Worm (Caenorhabditis elegans) whole organism, young adult: ENCODE data around the gene C45G9.11.

Source experiments
- F23B12.7 ChIP-seq: sonication (generic microtip); optimal IDR thresholded peaks from 2 replicates; lab custom pipeline; 2017; ENCODE audit warnings: missing genetic modification characterization, mild to moderate bottlenecking, missing compliant biosample characterization, antibody characterized with exemption, moderate library complexity; ENCODE audit not compliant: insufficient read depth
- F33H1.4 ChIP-seq: fragments of 200-800 bp; sonication (Bioruptor generic); IDR thresholded peaks from 2 replicates; pipeline ENCODE4 v1.3.6; 2022; ENCODE audit warnings: missing genetic modification reagents, missing genetic modification characterization, missing compliant biosample characterization
- F39B2.1 ChIP-seq: fragments of 200-800 bp; sonication (Bioruptor generic); IDR thresholded peaks from 2 replicates; pipeline ENCODE4 v1.3.6; 2022; ENCODE audit warnings: missing genetic modification reagents, missing genetic modification characterization, missing compliant biosample characterization
- K12H6.12 ChIP-seq: fragments of 200-800 bp; sonication (Bioruptor generic); optimal IDR thresholded peaks from 2 replicates; lab custom pipeline; 2018; ENCODE audit warnings: mild to moderate bottlenecking, missing genetic modification characterization, missing compliant biosample characterization
- T07F8.4 ChIP-seq: sonication (generic microtip); optimal IDR thresholded peaks from 2 replicates; lab custom pipeline; 2016; ENCODE audit warnings: mild to moderate bottlenecking, missing genetic modification characterization, moderate library complexity, missing compliant biosample characterization
- Y53G8AR.9 ChIP-seq: fragments of 200-800 bp; sonication (Bioruptor generic); conservative IDR thresholded peaks from 2 replicates; pipeline ENCODE4 v1.3.6; 2022; ENCODE audit warnings: missing genetic modification reagents, missing genetic modification characterization, missing compliant biosample characterization
- Y67H2A.10 ChIP-seq: fragments of 200-800 bp; sonication (Bioruptor generic); conservative IDR thresholded peaks from 2 replicates; pipeline ENCODE4 v1.3.6; 2022; ENCODE audit warnings: missing genetic modification reagents, missing genetic modification characterization, missing compliant biosample characterization
- ZK185.1 ChIP-seq: sonication (generic microtip); optimal IDR thresholded peaks from 2 replicates; lab custom pipeline; 2016; ENCODE audit warnings: mild to moderate bottlenecking, missing genetic modification characterization, missing compliant biosample characterization; ENCODE audit not compliant: poor library complexity, severe bottlenecking
- bed-1 ChIP-seq: fragments of 200-800 bp; sonication (Bioruptor generic); IDR thresholded peaks from 2 replicates; pipeline ENCODE4 v1.3.6; 2022; ENCODE audit warnings: missing genetic modification reagents, missing genetic modification characterization, missing compliant biosample characterization
- cebp-2 ChIP-seq: fragments of 200-800 bp; sonication (Bioruptor generic); IDR thresholded peaks from 2 replicates; pipeline ENCODE4 v1.3.6; 2022; ENCODE audit warnings: missing genetic modification characterization, missing compliant biosample characterization
- ceh-100 ChIP-seq: fragments of 200-800 bp; sonication (Bioruptor generic); IDR thresholded peaks from 2 replicates; pipeline ENCODE4 v1.3.6; 2022; ENCODE audit warnings: missing genetic modification reagents, missing genetic modification characterization, missing compliant biosample characterization
- ceh-27 ChIP-seq: fragments of 200-800 bp; sonication (Bioruptor generic); optimal IDR thresholded peaks from 2 replicates; lab custom pipeline; 2018; ENCODE audit warnings: mild to moderate bottlenecking, missing genetic modification characterization, moderate library complexity, missing compliant biosample characterization
- ceh-91 ChIP-seq: fragments of 200-800 bp; sonication (Bioruptor generic); IDR thresholded peaks from 2 replicates; pipeline ENCODE4 v1.3.6; 2022; ENCODE audit warnings: missing genetic modification reagents, missing genetic modification characterization, missing compliant biosample characterization
- chd-7 ChIP-seq: sonication (generic microtip); optimal IDR thresholded peaks from 2 replicates; lab custom pipeline; 2016; ENCODE audit warnings: mild to moderate bottlenecking, missing genetic modification characterization, moderate library complexity, missing compliant biosample characterization
- dpl-1 ChIP-seq: fragments of 150-350 bp; optimal IDR thresholded peaks from 2 replicates; lab custom pipeline; 2014; ENCODE audit warnings: missing biosample characterization, missing genetic modification reagents, missing genetic modification characterization
- efl-1 ChIP-seq: fragments of 150-350 bp; optimal IDR thresholded peaks from 2 replicates; lab custom pipeline; 2014; ENCODE audit warnings: missing biosample characterization, missing genetic modification reagents, missing genetic modification characterization
- egl-44 ChIP-seq: fragments of 200-800 bp; sonication (Bioruptor generic); IDR thresholded peaks from 2 replicates; pipeline ENCODE4 v1.3.6; 2022; ENCODE audit warnings: missing genetic modification reagents, missing genetic modification characterization, missing compliant biosample characterization
- ekl-4 ChIP-seq: fragments of 200-800 bp; sonication (Bioruptor generic); IDR thresholded peaks from 2 replicates; pipeline ENCODE4 v1.3.6; 2022; ENCODE audit warnings: missing genetic modification reagents, missing genetic modification characterization, missing compliant biosample characterization
- him-1 ChIP-seq: sonication (generic microtip); optimal IDR thresholded peaks from 2 replicates; lab custom pipeline; 2016; ENCODE audit warnings: missing genotype, missing genetic modification reagents, missing genetic modification characterization, missing compliant biosample characterization
- lin-35 ChIP-seq, 3 experiments: fragments of 150-350 bp in 2 of 3; sonication (generic microtip) in 1 of 3; optimal IDR thresholded peaks; 2 replicates each; lab custom pipeline; 2014 to 2018; ENCODE audit warnings: missing biosample characterization in 3 of 3, missing genetic modification characterization in 3 of 3, missing genetic modification reagents in 3 of 3
- lin-54 ChIP-seq: fragments of 200-800 bp; sonication (Bioruptor generic); optimal IDR thresholded peaks from 2 replicates; lab custom pipeline; 2018; ENCODE audit warnings: mild to moderate bottlenecking, missing genetic modification characterization, missing compliant biosample characterization
- lsl-1 ChIP-seq: fragments of 200-800 bp; sonication (Bioruptor generic); optimal IDR thresholded peaks from 2 replicates; lab custom pipeline; 2018; ENCODE audit warnings: mild to moderate bottlenecking, missing genetic modification characterization, moderate library complexity, missing compliant biosample characterization
- madf-6 ChIP-seq: fragments of 200-800 bp; sonication (Bioruptor generic); IDR thresholded peaks from 2 replicates; pipeline ENCODE4 v1.3.6; 2022; ENCODE audit warnings: missing genetic modification reagents, missing genetic modification characterization, missing compliant biosample characterization
- madf-8 ChIP-seq: fragments of 200-800 bp; sonication (Bioruptor generic); conservative IDR thresholded peaks from 2 replicates; pipeline ENCODE4 v1.3.6; 2022; ENCODE audit warnings: missing genetic modification reagents, missing genetic modification characterization, missing compliant biosample characterization
- nhr-80 ChIP-seq: sonication (generic microtip); optimal IDR thresholded peaks from 2 replicates; lab custom pipeline; 2016; ENCODE audit warnings: missing genetic modification characterization, missing compliant biosample characterization
- nhr-90 ChIP-seq: sonication (generic microtip); optimal IDR thresholded peaks from 2 replicates; lab custom pipeline; 2016; ENCODE audit warnings: missing genotype, mild to moderate bottlenecking, missing genetic modification characterization, missing compliant biosample characterization
- pbrm-1 ChIP-seq: fragments of 200-800 bp; sonication (Bioruptor generic); IDR thresholded peaks from 2 replicates; pipeline ENCODE4 v1.3.6; 2022; ENCODE audit warnings: missing genetic modification reagents, missing genetic modification characterization, missing compliant biosample characterization
- rcor-1 ChIP-seq: fragments of 200-800 bp; sonication (Bioruptor generic); IDR thresholded peaks from 2 replicates; pipeline ENCODE4 v1.3.6; 2022; ENCODE audit warnings: missing genetic modification reagents, missing genetic modification characterization, missing compliant biosample characterization
- rec-8 ChIP-seq, 2 experiments: sonication (generic microtip); optimal IDR thresholded peaks; 2 replicates each; lab custom pipeline; 2016; ENCODE audit warnings: mild to moderate bottlenecking in 2 of 2, missing genetic modification characterization in 2 of 2, missing genetic modification reagents in 2 of 2, missing genotype in 2 of 2, missing biosample characterization in 1 of 2, missing compliant biosample characterization in 1 of 2, moderate library complexity in 1 of 2
- snpc-4 ChIP-seq, 5 experiments: fragments of 150-350 bp in 1 of 5; sonication (generic microtip) in 4 of 5; optimal IDR thresholded peaks; 2 replicates each; lab custom pipeline; 2014 to 2018; ENCODE audit warnings: missing genetic modification characterization in 5 of 5, missing biosample characterization in 3 of 5, antibody characterized with exemption in 2 of 5, mild to moderate bottlenecking in 2 of 5, missing compliant biosample characterization in 2 of 5, missing genotype in 2 of 5, moderate library complexity in 2 of 5, missing genetic modification reagents in 1 of 5
- tlf-1 ChIP-seq: fragments of 200-800 bp; sonication (Bioruptor generic); optimal IDR thresholded peaks from 2 replicates; lab custom pipeline; 2018; ENCODE audit warnings: mild to moderate bottlenecking, missing genetic modification characterization, missing compliant biosample characterization
- unc-130 ChIP-seq: sonication (generic microtip); optimal IDR thresholded peaks from 2 replicates; lab custom pipeline; 2016; ENCODE audit warnings: missing genetic modification reagents, missing genetic modification characterization, missing compliant biosample characterization
- xnd-1 ChIP-seq: sonication (generic microtip); optimal IDR thresholded peaks from 2 replicates; lab custom pipeline; 2016; ENCODE audit warnings: missing genotype, missing genetic modification reagents, missing genetic modification characterization, missing compliant biosample characterization
- zim-3 ChIP-seq: sonication (generic microtip); optimal IDR thresholded peaks from 2 replicates; lab custom pipeline; 2017; ENCODE audit warnings: mild to moderate bottlenecking, missing genetic modification characterization, moderate library complexity, missing compliant biosample characterization
- ztf-25 ChIP-seq: fragments of 200-800 bp; sonication (Bioruptor generic); IDR thresholded peaks from 2 replicates; pipeline ENCODE4 v1.3.6; 2022; ENCODE audit warnings: missing genetic modification reagents, missing genetic modification characterization, missing compliant biosample characterization
- ztf-28 ChIP-seq: fragments of 200-800 bp; sonication (Bioruptor generic); IDR thresholded peaks from 2 replicates; pipeline ENCODE4 v1.3.6; 2022; ENCODE audit warnings: missing genetic modification reagents, missing genetic modification characterization, missing compliant biosample characterization

C45G9.11 gene

ce11 chrIII:5068675-5069233, at the start of gene C45G9.11, which contains the start of gene C45G9.2:
Gene C45G9.11 (minus strand): TSS chrIII:5068725.
Gene C45G9.2 (plus strand): TSS chrIII:5069066.
- TF ChIP-seq bed-1 (no peak), ZK185.1 (tag; lab: Kevin White, UChicago) (peak; percentile 85), ztf-28 (GFP tag; lab: Robert Waterston, UW) (peak; percentile 81; the same call in 1 of the 2 replicates), ekl-4 (GFP tag; lab: Robert Waterston, UW) (0 out of 2 replicates have a peak, but pooled peaks have one; percentile 37), ceh-91 (GFP tag; lab: Robert Waterston, UW) (no peak), pbrm-1 (GFP tag; lab: Robert Waterston, UW) (no peak; the same call in 1 of the 2 replicates), tlf-1 (peak; percentile 13), lin-35 (GFP tag; optimal IDR thresholded peaks at IDR 0.05; lab: Kevin White, UChicago) (peak in 1 of 3 experiments; percentile 74), F23B12.7 (no peak), snpc-4 (GFP tag; optimal IDR thresholded peaks at IDR 0.05; lab: Kevin White, UChicago) (no peak), snpc-4 (tag; optimal IDR thresholded peaks at IDR 0.05; lab: Kevin White, UChicago) (peak in 1 of 4 experiments; percentile 45), dpl-1 (GFP tag; lab: Kevin White, UChicago) (peak; percentile 58), madf-8 (GFP tag; lab: Robert Waterston, UW) (peak; percentile 36), nhr-90 (tag; lab: Kevin White, UChicago) (no peak), madf-6 (GFP tag; lab: Robert Waterston, UW) (peak; percentile 73; the same call in 1 of the 2 replicates), egl-44 (GFP tag; lab: Robert Waterston, UW) (no peak), Y53G8AR.9 (GFP tag; lab: Robert Waterston, UW) (no peak), lsl-1 (GFP tag; lab: Kevin White, UChicago) (peak; percentile 39), K12H6.12 (peak; percentile 31), lin-54 (peak; percentile 83), rec-8 (tag; optimal IDR thresholded peaks at IDR 0.05; lab: Kevin White, UChicago) (peak in 1 of 2 experiments; percentile 39), rcor-1 (GFP tag; lab: Robert Waterston, UW) (peak; percentile 37; the same call in 1 of the 2 replicates), efl-1 (peak; percentile 65), T07F8.4 (tag; lab: Kevin White, UChicago) (no peak), zim-3 (tag; lab: Kevin White, UChicago) (no peak), ceh-27 (peak; percentile 88), F33H1.4 (peak; percentile 65), xnd-1 (tag; lab: Kevin White, UChicago) (peak; percentile 50), Y67H2A.10 (GFP tag; lab: Robert Waterston, UW) (peak; percentile 57; the same call in 1 of the 2 replicates), him-1 (tag; lab: Kevin White, UChicago) (peak; percentile 61), ceh-100 (GFP tag; lab: Robert Waterston, UW) (peak; percentile 47; the same call in 1 of the 2 replicates), unc-130 (GFP tag; lab: Kevin White, UChicago) (peak; percentile 73)

ce11 chrIII:5112998-5113397, 44.5 kb upstream of the C45G9.11 start:
- no peak for TF ChIP-seq cebp-2 (GFP tag; lab: Robert Waterston, UW)
- TF ChIP-seq ztf-25 (GFP tag; lab: Robert Waterston, UW) = no peak
- no peak for TF ChIP-seq lsl-1 (GFP tag; lab: Kevin White, UChicago)
- peak; percentile 23 for TF ChIP-seq nhr-80 (tag; lab: Kevin White, UChicago)
- no peak for TF ChIP-seq F39B2.1 (GFP tag; lab: Robert Waterston, UW)
- no peak for TF ChIP-seq chd-7 (tag; lab: Kevin White, UChicago)
